Fruit fly (Drosophila melanogaster): ENCODE measurements around the gene Nt5a.

Gene Nt5a

dm6 chr3L:1329724-1330123 is 22.5 kb upstream of the Nt5a start, which contains the start of gene ND-ACP (continued):
- TF ChIP-seq nom (GFP tag; optimal IDR thresholded peaks at IDR 0.05) (no peak), CG8089 (GFP tag; optimal IDR thresholded peaks at IDR 0.05) (no peak), Awh (GFP tag; IDR thresholded peaks at IDR 0.05) (no peak), zfh2 (GFP tag; optimal IDR thresholded peaks at IDR 0.05) (no peak), CG12104 (GFP tag; optimal IDR thresholded peaks at IDR 0.05) (no peak), mam (GFP tag; optimal IDR thresholded peaks at IDR 0.05) (no peak), onecut (GFP tag; IDR thresholded peaks at IDR 0.05) (no peak), kay (GFP tag; optimal IDR thresholded peaks at IDR 0.05) (no peak), CG12769 (tag; optimal IDR thresholded peaks at IDR 0.05) (no peak), jigr1 (GFP tag; IDR thresholded peaks at IDR 0.05) (no peak), NK7.1 (GFP tag; optimal IDR thresholded peaks at IDR 0.05) (no peak), Dek (tag; optimal IDR thresholded peaks at IDR 0.05) (no peak), CG3838 (GFP tag; optimal IDR thresholded peaks at IDR 0.05) (no peak), tx (GFP tag; optimal IDR thresholded peaks at IDR 0.05) (no peak), CG3163 (GFP tag; optimal IDR thresholded peaks at IDR 0.05) (no peak), Deaf1 (tag; optimal IDR thresholded peaks at IDR 0.05) (no peak), CG11504 (tag; optimal IDR thresholded peaks at IDR 0.05) (no peak), CG12299 (tag; optimal IDR thresholded peaks at IDR 0.05) (no peak), Med (GFP tag) (peak; percentile 67), CG2202 (tag; optimal IDR thresholded peaks at IDR 0.05) (no peak), MBD-R2 (GFP tag; IDR thresholded peaks at IDR 0.05) (peak; percentile 35; the same call in 1 of the 2 replicates), row (GFP tag; IDR thresholded peaks at IDR 0.05) (peak; percentile 10; the same call in 1 of the 3 replicates), CG4282 (GFP tag; optimal IDR thresholded peaks at IDR 0.05) (no peak), Dip2 (GFP tag; IDR thresholded peaks at IDR 0.05) (no peak), so (GFP tag; IDR thresholded peaks at IDR 0.05) (no peak), CG11093 (GFP tag; IDR thresholded peaks at IDR 0.05) (no peak), CG17361 (GFP tag; IDR thresholded peaks at IDR 0.05) (no peak), Ets97D (GFP tag; optimal IDR thresholded peaks at IDR 0.05) (peak; percentile 37), ken (GFP tag; IDR thresholded peaks at IDR 0.05) (no peak), cato (GFP tag; optimal IDR thresholded peaks at IDR 0.05; ENCODE audit: borderline replicate concordance) (no peak), Sry-β (GFP tag; optimal IDR thresholded peaks at IDR 0.05) (no peak), en (GFP tag; optimal IDR thresholded peaks at IDR 0.05) (no peak), CG4707 (GFP tag; optimal IDR thresholded peaks at IDR 0.05) (no peak), CG30403 (GFP tag; optimal IDR thresholded peaks at IDR 0.05) (no peak), CTCF (GFP tag; optimal IDR thresholded peaks at IDR 0.05) (no peak), CG10366 (GFP tag; IDR thresholded peaks at IDR 0.05) (no peak), schlank (tag; optimal IDR thresholded peaks at IDR 0.05) (no peak), CG13775 (GFP tag; optimal IDR thresholded peaks at IDR 0.05) (no peak), YL-1 (GFP tag; optimal IDR thresholded peaks at IDR 0.05) (peak; percentile 75), her (GFP tag; optimal IDR thresholded peaks at IDR 0.05) (no peak), nerfin-2 (GFP tag; IDR thresholded peaks at IDR 0.05; ENCODE audit: partially characterized antibody) (no peak), gfzf (GFP tag; optimal IDR thresholded peaks at IDR 0.05) (peak; percentile 77), CG6813 (GFP tag; optimal IDR thresholded peaks at IDR 0.05) (no peak), bsh (GFP tag; optimal IDR thresholded peaks at IDR 0.05) (no peak), Fer1 (GFP tag; optimal IDR thresholded peaks at IDR 0.05) (no peak), CG15479 (GFP tag; optimal IDR thresholded peaks at IDR 0.05) (peak; percentile 51), scrt (GFP tag; optimal IDR thresholded peaks at IDR 0.05) (no peak), Meics (GFP tag; optimal IDR thresholded peaks at IDR 0.05) (no peak), Hmx (GFP tag; optimal IDR thresholded peaks at IDR 0.05) (no peak), Pdp1 (GFP tag; optimal IDR thresholded peaks at IDR 0.05) (peak in 1 of 2 experiments; percentile 98), Camta (GFP tag; optimal IDR thresholded peaks at IDR 0.05) (no peak), jing (GFP tag; optimal IDR thresholded peaks at IDR 0.05) (no peak), tap (tag; optimal IDR thresholded peaks at IDR 0.05) (no peak)
